Worm (Caenorhabditis elegans) whole organism, L1 larva: ENCODE measurements around the gene C10G8.3.

Experiments used
- C04F5.9 ChIP-seq: sonication (generic microtip); optimal IDR thresholded peaks from 2 replicates; lab custom pipeline; 2016; ENCODE audit warnings: missing genetic modification characterization, missing compliant biosample characterization
- C16A3.4 ChIP-seq: fragments of 150-350 bp; optimal IDR thresholded peaks from 2 replicates; lab custom pipeline; 2014; ENCODE audit warnings: missing biosample characterization, missing genetic modification characterization
- Y116A8C.19 ChIP-seq: sonication (generic microtip); optimal IDR thresholded peaks from 2 replicates; lab custom pipeline; 2016; ENCODE audit warnings: missing compliant biosample characterization, missing genetic modification characterization, borderline replicate concordance
- aha-1 ChIP-seq: fragments of 150-350 bp; optimal IDR thresholded peaks from 2 replicates; lab custom pipeline; 2014; ENCODE audit warnings: missing biosample characterization, missing genetic modification characterization
- aly-2 ChIP-seq: fragments of 150-350 bp; optimal IDR thresholded peaks from 2 replicates; lab custom pipeline; 2014; ENCODE audit warnings: missing biosample characterization, missing genetic modification characterization
- ama-1 ChIP-seq: fragments of 150-350 bp; optimal IDR thresholded peaks from 2 replicates; lab custom pipeline; 2014
- ceh-82 ChIP-seq, 3 experiments: fragments of 150-350 bp in 1 of 3; sonication (generic microtip) in 2 of 3; optimal IDR thresholded peaks; 2 replicates each; lab custom pipeline; 2014 to 2017; ENCODE audit warnings: missing biosample characterization in 3 of 3, missing genetic modification characterization in 3 of 3
- ceh-88 ChIP-seq: fragments of 200-800 bp; sonication (Bioruptor generic); IDR thresholded peaks from 2 replicates; pipeline ENCODE4 v1.3.6; 2022; ENCODE audit warnings: missing genetic modification characterization, missing compliant biosample characterization
- ceh-90 ChIP-seq: sonication (generic microtip); optimal IDR thresholded peaks from 2 replicates; lab custom pipeline; 2016; ENCODE audit warnings: missing genetic modification characterization, missing compliant biosample characterization
- ces-1 ChIP-seq: fragments of 150-350 bp; optimal IDR thresholded peaks from 2 replicates; lab custom pipeline; 2014; ENCODE audit warnings: missing biosample characterization, missing genetic modification reagents, missing genetic modification characterization
- efl-1 ChIP-seq, 4 experiments: fragments of 150-350 bp; optimal IDR thresholded peaks in 3 of 4; peaks in 1 of 4; 1 replicate in 1 of 4; 2 replicates in 3 of 4; lab custom pipeline; 2014; ENCODE audit warnings: missing biosample characterization in 2 of 4, missing genetic modification characterization in 2 of 4, missing genetic modification reagents in 2 of 4
- efl-3 ChIP-seq: fragments of 200-800 bp; sonication (Bioruptor generic); optimal IDR thresholded peaks from 2 replicates; lab custom pipeline; 2018; ENCODE audit warnings: mild to moderate bottlenecking, missing genetic modification characterization, missing compliant biosample characterization
- egl-13 ChIP-seq: sonication (generic microtip); optimal IDR thresholded peaks from 2 replicates; lab custom pipeline; 2016; ENCODE audit warnings: missing genotype, missing genetic modification reagents, missing genetic modification characterization, missing compliant biosample characterization
- egl-27 ChIP-seq, 2 experiments: fragments of 150-350 bp in 1 of 2; sonication (generic microtip); optimal IDR thresholded peaks; 3 replicates each; lab custom pipeline; 2017 to 2018; ENCODE audit warnings: missing biosample characterization in 2 of 2, missing genetic modification characterization in 2 of 2, missing genetic modification reagents in 2 of 2
- elt-3 ChIP-seq, 6 experiments: fragments of 150-350 bp in 1 of 6; sonication (generic microtip); optimal IDR thresholded peaks; 2 replicates each; lab custom pipeline; 2017 to 2018; ENCODE audit warnings: missing biosample characterization in 6 of 6, missing genetic modification characterization in 6 of 6, inconsistent platforms in 1 of 6
- ets-5 ChIP-seq: fragments of 200-800 bp; sonication (Bioruptor generic); IDR thresholded peaks from 2 replicates; pipeline ENCODE4 v1.3.6; 2022; ENCODE audit warnings: missing genetic modification characterization, missing compliant biosample characterization
- fkh-4 ChIP-seq: sonication (generic microtip); optimal IDR thresholded peaks from 2 replicates; lab custom pipeline; 2016; ENCODE audit warnings: missing compliant biosample characterization, missing genetic modification characterization, borderline replicate concordance
- fos-1 ChIP-seq: fragments of 150-350 bp; optimal IDR thresholded peaks from 2 replicates; lab custom pipeline; 2014; ENCODE audit warnings: missing biosample characterization, missing genetic modification characterization
- hlh-4 ChIP-seq: sonication (generic microtip); optimal IDR thresholded peaks from 2 replicates; lab custom pipeline; 2016; ENCODE audit warnings: mild to moderate bottlenecking, missing genetic modification characterization, missing compliant biosample characterization
- irx-1 ChIP-seq: sonication (generic microtip); optimal IDR thresholded peaks from 2 replicates; lab custom pipeline; 2016; ENCODE audit warnings: missing genetic modification characterization, missing compliant biosample characterization
- jun-1 ChIP-seq: fragments of 150-350 bp; optimal IDR thresholded peaks from 2 replicates; lab custom pipeline; 2014; ENCODE audit warnings: missing biosample characterization, missing genetic modification reagents, missing genetic modification characterization
- lin-13 ChIP-seq: fragments of 150-350 bp; optimal IDR thresholded peaks from 2 replicates; lab custom pipeline; 2014; ENCODE audit warnings: missing biosample characterization, missing genetic modification reagents, missing genetic modification characterization
- lin-14 ChIP-seq: fragments of 200-800 bp; sonication (Bioruptor generic); optimal IDR thresholded peaks from 2 replicates; lab custom pipeline; 2018; ENCODE audit warnings: mild to moderate bottlenecking, missing genetic modification characterization, moderate library complexity, missing compliant biosample characterization
- lin-15B ChIP-seq: fragments of 150-350 bp; sonication (generic microtip); optimal IDR thresholded peaks from 3 replicates; lab custom pipeline; 2014; ENCODE audit warnings: missing biosample characterization, missing genetic modification characterization
- lin-35 ChIP-seq, 2 experiments: fragments of 150-350 bp; optimal IDR thresholded peaks; 2 replicates each; lab custom pipeline; 2014; ENCODE audit warnings: missing biosample characterization in 2 of 2, missing genetic modification characterization in 2 of 2, missing genetic modification reagents in 2 of 2
- mdl-1 ChIP-seq, 2 experiments: fragments of 150-350 bp; optimal IDR thresholded peaks; 2 replicates each; lab custom pipeline; 2014 to 2017; ENCODE audit warnings: missing biosample characterization in 2 of 2, missing genetic modification characterization in 2 of 2, inconsistent platforms in 1 of 2
- mef-2 ChIP-seq: fragments of 150-350 bp; optimal IDR thresholded peaks from 2 replicates; lab custom pipeline; 2014; ENCODE audit warnings: missing biosample characterization, missing genetic modification characterization
- nhr-19 ChIP-seq: fragments of 200-800 bp; sonication (Bioruptor generic); conservative IDR thresholded peaks from 2 replicates; pipeline ENCODE4 v1.3.6; 2022; ENCODE audit warnings: missing genetic modification characterization, missing compliant biosample characterization
- nhr-20 ChIP-seq: sonication (generic microtip); optimal IDR thresholded peaks from 2 replicates; lab custom pipeline; 2016; ENCODE audit warnings: mild to moderate bottlenecking, missing genetic modification characterization, missing compliant biosample characterization
- nhr-76 ChIP-seq: sonication (generic microtip); optimal IDR thresholded peaks from 2 replicates; lab custom pipeline; 2017; ENCODE audit warnings: missing biosample characterization, missing genetic modification characterization
- nhr-85 ChIP-seq: sonication (generic microtip); peaks from one replicate; lab custom pipeline; 2016; ENCODE audit warnings: missing genetic modification characterization, inconsistent platforms, missing compliant biosample characterization
- nhr-90 ChIP-seq: sonication (generic microtip); optimal IDR thresholded peaks from 2 replicates; lab custom pipeline; 2016; ENCODE audit warnings: mild to moderate bottlenecking, missing genetic modification characterization, missing compliant biosample characterization; ENCODE audit not compliant: poor library complexity
- rnt-1 ChIP-seq: sonication (generic microtip); optimal IDR thresholded peaks from 2 replicates; lab custom pipeline; 2016; ENCODE audit warnings: mild to moderate bottlenecking, missing genetic modification characterization, moderate library complexity, missing compliant biosample characterization
- skn-1 ChIP-seq: fragments of 150-350 bp; optimal IDR thresholded peaks from 2 replicates; lab custom pipeline; 2014; ENCODE audit warnings: missing biosample characterization, missing genetic modification characterization
- snu-23 ChIP-seq: sonication (generic microtip); optimal IDR thresholded peaks from 2 replicates; lab custom pipeline; 2016; ENCODE audit warnings: missing genetic modification characterization, missing compliant biosample characterization
- sox-4 ChIP-seq: sonication (generic microtip); optimal IDR thresholded peaks from 2 replicates; lab custom pipeline; 2016; ENCODE audit warnings: missing genetic modification characterization, missing compliant biosample characterization
- sptf-1 ChIP-seq: fragments of 150-350 bp; optimal IDR thresholded peaks from 2 replicates; lab custom pipeline; 2014; ENCODE audit warnings: missing biosample characterization, missing genetic modification characterization
- sup-37 ChIP-seq: fragments of 200-800 bp; sonication (Bioruptor generic); optimal IDR thresholded peaks from 2 replicates; lab custom pipeline; 2018; ENCODE audit warnings: mild to moderate bottlenecking, missing genetic modification characterization, missing compliant biosample characterization
- unc-62 ChIP-seq: fragments of 150-350 bp; optimal IDR thresholded peaks from 2 replicates; lab custom pipeline; 2014; ENCODE audit warnings: missing biosample characterization, missing genetic modification reagents, missing genetic modification characterization
- unc-86 ChIP-seq: sonication (generic microtip); optimal IDR thresholded peaks from 2 replicates; lab custom pipeline; 2016; ENCODE audit warnings: missing genetic modification characterization, missing compliant biosample characterization
- vab-15 ChIP-seq: sonication (generic microtip); optimal IDR thresholded peaks from 2 replicates; lab custom pipeline; 2017; ENCODE audit warnings: missing genotype, mild to moderate bottlenecking, missing genetic modification characterization, missing compliant biosample characterization
- xbp-1 ChIP-seq: sonication (generic microtip); optimal IDR thresholded peaks from 2 replicates; lab custom pipeline; 2016; ENCODE audit warnings: missing genetic modification characterization, missing compliant biosample characterization
- zip-4 ChIP-seq: fragments of 200-800 bp; sonication (Bioruptor generic); optimal IDR thresholded peaks from 2 replicates; lab custom pipeline; 2018; ENCODE audit warnings: mild to moderate bottlenecking, missing genetic modification characterization, moderate library complexity, missing compliant biosample characterization
- ztf-11 ChIP-seq, 2 experiments: sonication (generic microtip); optimal IDR thresholded peaks; 2 replicates each; lab custom pipeline; 2016 to 2017; ENCODE audit warnings: missing genetic modification characterization in 2 of 2, missing biosample characterization in 1 of 2, missing compliant biosample characterization in 1 of 2
- ztf-4 ChIP-seq: fragments of 150-350 bp; optimal IDR thresholded peaks from 2 replicates; lab custom pipeline; 2014; ENCODE audit warnings: missing biosample characterization, missing genetic modification characterization

C10G8.3 gene

DNA sequence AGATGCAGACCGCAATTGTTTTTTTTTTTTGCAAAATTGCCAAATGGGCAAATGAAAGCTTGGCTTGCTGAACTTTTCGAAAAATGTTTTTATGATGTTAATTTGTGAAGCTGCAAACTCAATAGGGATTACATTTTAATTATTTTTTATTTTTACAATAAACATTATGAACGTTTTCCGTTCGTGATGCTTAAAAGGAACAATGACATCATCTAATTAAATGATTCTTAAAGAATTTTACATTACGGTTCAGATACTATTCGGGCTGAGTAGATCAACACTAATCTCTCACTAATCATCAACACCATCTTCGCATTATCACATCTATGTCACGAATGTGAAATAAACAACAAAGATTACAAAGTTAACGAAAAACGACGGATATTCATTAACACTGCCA is at the start of gene C10G8.3:
Gene C10G8.3, plus strand, starts transcription at position 301 of the 400 bp plus-strand sequence.
- TF ChIP-seq nhr-20 (tag; lab: Kevin White, UChicago) (no peak), ces-1 (GFP tag; lab: Kevin White, UChicago) (no peak)

DNA sequence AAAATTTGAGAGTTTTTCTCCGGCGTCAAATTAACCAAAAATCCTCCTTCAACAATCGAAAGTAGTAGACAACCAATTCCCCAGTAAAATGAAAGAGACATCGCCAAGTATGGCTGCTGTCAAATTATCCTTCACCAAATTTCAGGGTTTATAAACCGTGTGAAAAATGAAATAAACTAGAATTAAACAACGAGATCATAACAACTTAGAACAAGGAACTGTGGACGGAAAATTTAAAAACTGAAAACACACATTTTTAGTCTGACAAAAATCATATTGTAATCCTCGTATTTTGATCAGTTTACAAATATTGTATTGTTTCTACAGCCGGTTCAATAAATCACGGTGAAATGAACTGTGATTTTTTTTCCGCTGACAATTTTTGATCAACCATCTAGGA is 49.6 kb upstream of the C10G8.3 start, which contains the start of gene cest-30:
Gene cest-30, minus strand, starts transcription at position 101 of the 400 bp plus-strand sequence.
- TF ChIP-seq zip-4 (GFP tag; lab: Kevin White, UChicago) (no peak), vab-15 (tag; lab: Kevin White, UChicago) (no peak), ceh-90 (tag; lab: Kevin White, UChicago) (no peak), rnt-1 (tag; lab: Kevin White, UChicago) (no peak), skn-1 (no peak), C04F5.9 (no peak), ceh-82 (tag; optimal IDR thresholded peaks at IDR 0.05; lab: Kevin White, UChicago) (no peak), fkh-4 (tag; lab: Kevin White, UChicago) (no peak), nhr-19 (GFP tag; lab: Robert Waterston, UW) (no peak), Y116A8C.19 (tag; lab: Kevin White, UChicago) (no peak), xbp-1 (no peak), ets-5 (GFP tag; lab: Robert Waterston, UW) (no peak), C16A3.4 (tag; lab: Kevin White, UChicago) (no peak), ces-1 (GFP tag; lab: Kevin White, UChicago) (no peak), nhr-76 (no peak), efl-3 (GFP tag; lab: Kevin White, UChicago) (no peak)

DNA sequence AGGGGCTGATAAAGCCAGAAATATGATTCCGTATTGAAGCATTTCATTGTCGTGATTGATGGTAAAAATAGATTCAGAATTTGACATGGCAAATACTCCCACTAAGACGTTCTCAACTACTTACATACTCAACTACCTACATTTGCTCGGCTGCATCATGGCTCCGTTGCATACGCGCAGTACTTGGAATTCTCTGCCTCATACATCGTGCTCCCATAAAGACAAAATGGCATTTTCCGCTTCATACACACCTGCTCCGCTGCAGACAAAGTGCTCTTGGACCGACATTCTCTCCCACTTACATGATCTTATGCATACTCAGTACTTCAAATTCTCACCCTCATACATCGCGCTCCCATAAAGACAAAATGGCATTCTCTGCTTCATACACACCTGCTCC is 47.0 kb upstream of the C10G8.3 start, which contains the start of the genes srt-69 and B0238.12:
Gene srt-69, minus strand, starts transcription at position 101 of the 400 bp plus-strand sequence.
Gene B0238.12, plus strand, starts transcription at position 264 of the 400 bp plus-strand sequence.
- TF ChIP-seq ceh-88 (GFP tag; lab: Robert Waterston, UW): no peak
- TF ChIP-seq aha-1 (tag; lab: Kevin White, UChicago): no peak
- no peak for TF ChIP-seq efl-3 (GFP tag; lab: Kevin White, UChicago)

DNA sequence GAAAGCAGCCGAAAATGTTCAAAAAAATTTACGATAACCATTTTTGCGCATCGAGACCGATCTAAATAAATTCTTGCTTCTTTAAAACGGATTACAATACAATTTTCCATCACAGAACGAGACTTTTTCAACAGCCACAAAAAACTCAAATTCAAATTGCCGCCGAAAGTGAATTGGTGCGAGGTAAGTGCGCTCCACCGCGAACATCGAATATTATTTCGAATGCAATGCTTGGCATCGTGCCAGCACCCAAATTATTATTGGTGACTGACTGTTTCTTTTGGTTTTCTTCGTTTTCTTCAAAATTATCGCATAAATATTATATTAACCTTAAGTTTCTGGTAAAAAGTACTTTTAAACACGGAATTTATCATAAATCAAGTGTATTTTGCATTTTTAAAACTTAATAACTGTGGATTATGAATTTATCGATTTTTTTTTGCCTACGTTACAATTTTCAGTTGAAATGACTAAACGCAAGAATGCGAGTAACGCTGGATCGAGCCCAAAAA is 43.5 kb upstream of the C10G8.3 start, which contains the start of gene penr-1:
Gene penr-1, plus strand, starts transcription at position 462 of the 512 bp plus-strand sequence.
- TF ChIP-seq mef-2 (tag; lab: Kevin White, UChicago): no peak
- TF ChIP-seq lin-13 (GFP tag; lab: Kevin White, UChicago): peak; percentile 37
- no peak for TF ChIP-seq ama-1 (lab: Kevin White, UChicago)
- peak; percentile 34 for TF ChIP-seq nhr-90
- TF ChIP-seq hlh-4 (tag; lab: Kevin White, UChicago): no peak
- no peak for TF ChIP-seq sptf-1 (tag; lab: Kevin White, UChicago)
- no peak for TF ChIP-seq aha-1 (tag; lab: Kevin White, UChicago)
- peak; percentile 20 for TF ChIP-seq aly-2 (tag; lab: Kevin White, UChicago)
- TF ChIP-seq unc-86 (tag; lab: Kevin White, UChicago): peak; percentile 35
- TF ChIP-seq unc-62 (GFP tag; lab: Kevin White, UChicago): no peak
- peak; percentile 31 for TF ChIP-seq lin-15B (tag; lab: Kevin White, UChicago)
- peak; percentile 67 for TF ChIP-seq nhr-20 (tag; lab: Kevin White, UChicago)
- TF ChIP-seq fkh-4 (tag; lab: Kevin White, UChicago): no peak
- TF ChIP-seq snu-23: peak; percentile 71
- no peak for TF ChIP-seq ces-1 (GFP tag; lab: Kevin White, UChicago)
- TF ChIP-seq sup-37 (GFP tag; lab: Kevin White, UChicago): no peak
- no peak for TF ChIP-seq sox-4 (tag; lab: Kevin White, UChicago)
- TF ChIP-seq mdl-1 (tag; optimal IDR thresholded peaks at IDR 0.05; lab: Kevin White, UChicago): peak in 1 of 2 experiments; percentile 29
- TF ChIP-seq ztf-11 (tag; optimal IDR thresholded peaks at IDR 0.05; lab: Kevin White, UChicago): no peak
- peak; percentile 51 for TF ChIP-seq vab-15 (tag; lab: Kevin White, UChicago)
- TF ChIP-seq egl-13: peak; percentile 6
- peak; percentile 59 for TF ChIP-seq lin-14 (GFP tag; lab: Kevin White, UChicago)
- TF ChIP-seq lin-35 (GFP tag; optimal IDR thresholded peaks at IDR 0.05; lab: Kevin White, UChicago): peak; percentile 96 to 98
- TF ChIP-seq jun-1 (tag; lab: Kevin White, UChicago): peak; percentile 23
- no peak for TF ChIP-seq ztf-4
- peak; percentile 75 for TF ChIP-seq nhr-85
- peak; percentile 55 for TF ChIP-seq xbp-1
- no peak for TF ChIP-seq ceh-88 (GFP tag; lab: Robert Waterston, UW)
- no peak for TF ChIP-seq egl-27 (tag; optimal IDR thresholded peaks at IDR 0.05; lab: Kevin White, UChicago)
- TF ChIP-seq fos-1 (tag; lab: Kevin White, UChicago): no peak
- peak; percentile 95 to 96 for TF ChIP-seq efl-1 (optimal IDR thresholded peaks at IDR 0.05; lab: Kevin White, UChicago)
- peak; percentile 94 to 99 for TF ChIP-seq efl-1 (GFP tag; optimal IDR thresholded peaks at IDR 0.05 in 1 of 2; lab: Kevin White, UChicago)
- peak; percentile 16 for TF ChIP-seq irx-1
- TF ChIP-seq elt-3 (tag; optimal IDR thresholded peaks at IDR 0.05; lab: Kevin White, UChicago): peak in 2 of 6 experiments; percentile 2 to 43
